Fruit fly (Drosophila melanogaster): ENCODE data around the gene Remo.

DNA sequence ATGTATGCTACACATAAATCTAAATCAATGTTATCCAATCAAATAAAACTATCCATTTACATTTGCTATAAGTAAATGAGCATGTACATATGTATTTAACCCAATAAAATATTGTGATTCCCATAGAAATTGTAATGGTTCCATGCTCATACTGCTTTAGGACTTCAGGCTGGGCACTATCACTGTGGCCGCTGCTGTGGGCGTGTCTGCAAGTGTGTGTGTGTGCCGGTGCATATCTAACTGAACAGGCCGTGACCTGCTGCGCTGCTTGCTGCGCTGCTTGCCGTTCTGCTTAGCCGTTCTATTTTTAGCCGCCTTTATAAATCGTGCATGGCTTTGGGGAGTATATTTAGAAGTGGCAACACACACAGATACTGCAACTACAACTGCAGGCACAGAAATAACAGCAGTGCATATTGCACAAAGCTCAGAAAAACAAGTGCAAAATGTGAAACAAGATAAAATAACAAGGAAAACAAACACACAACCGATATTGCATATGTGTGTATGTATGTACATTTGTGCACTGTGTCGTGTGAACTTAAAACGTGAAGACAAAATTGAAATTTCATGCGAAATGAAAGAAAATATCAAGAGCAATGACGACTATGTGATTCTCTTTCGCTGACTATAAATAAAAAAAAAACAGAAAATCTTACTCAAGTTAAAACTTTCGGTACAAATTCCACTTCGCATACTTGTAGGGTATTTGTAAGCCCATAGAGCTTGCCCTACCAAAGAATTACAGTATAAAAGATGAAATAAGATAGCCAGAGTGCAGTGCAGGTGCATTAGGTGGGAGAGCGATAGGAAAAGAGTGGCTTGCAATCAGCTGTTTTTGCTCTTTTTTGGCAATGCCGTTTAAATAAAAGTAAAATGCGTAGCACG lies 10.0 kb upstream of the Remo start:
- TF ChIP-seq fd59A (GFP tag; optimal IDR thresholded peaks at IDR 0.05), result peak; percentile 10
- TF ChIP-seq CG6854 (GFP tag; optimal IDR thresholded peaks at IDR 0.05), result no peak
